Fruit fly (Drosophila melanogaster): ENCODE results near the gene CG11656.

Gene CG11656

dm6 chr3R:12982167-12982981 is 27.3 kb upstream of the CG11656 start:
- no peak for TF ChIP-seq CTCF (optimal IDR thresholded peaks at IDR 0.05)
- TF ChIP-seq CG8478 (optimal IDR thresholded peaks at IDR 0.05) = no peak

- TF ChIP-seq CTCF (optimal IDR thresholded peaks at IDR 0.05) (no peak), CG8478 (optimal IDR thresholded peaks at IDR 0.05) (no peak)
These were observed 26.6 kb upstream of the CG11656 start for dm6 chr3R:12982982-12983633.

- no peak for TF ChIP-seq CTCF (optimal IDR thresholded peaks at IDR 0.05)
- TF ChIP-seq CG8478 (optimal IDR thresholded peaks at IDR 0.05) = no peak
These were observed 23.7 kb upstream of the CG11656 start, which contains the start of gene CG31342 for dm6 chr3R:12985828-12986530. Gene CG31342 (plus strand): TSS chr3R:12986041.

- TF ChIP-seq CG8478 (optimal IDR thresholded peaks at IDR 0.05) (no peak), CTCF (optimal IDR thresholded peaks at IDR 0.05) (no peak)
These were observed 21.3 kb upstream of the CG11656 start, which contains the start of gene CG14383 for dm6 chr3R:12988411-12988810. Gene CG14383 (minus strand): TSS chr3R:12988511.

dm6 chr3R:12993018-12993417 is 16.7 kb upstream of the CG11656 start, which contains the start of gene yellow-f:
Gene yellow-f (minus strand): TSS chr3R:12993201.
- TF ChIP-seq CG8478 (optimal IDR thresholded peaks at IDR 0.05) = no peak
- TF ChIP-seq CTCF (optimal IDR thresholded peaks at IDR 0.05) = no peak

- TF ChIP-seq CG8478 (optimal IDR thresholded peaks at IDR 0.05) (no peak), CTCF (optimal IDR thresholded peaks at IDR 0.05) (no peak)
These were observed 14.6 kb upstream of the CG11656 start, which contains the start of gene yellow-f2 for dm6 chr3R:12995047-12995446. Gene yellow-f2 (minus strand): TSS chr3R:12995147.

- TF ChIP-seq CTCF (optimal IDR thresholded peaks at IDR 0.05) = no peak
- no peak for TF ChIP-seq CG8478 (optimal IDR thresholded peaks at IDR 0.05)
These were observed 14.2 kb upstream of the CG11656 start, which contains the start of gene CG7488 for dm6 chr3R:12995522-12995921. Gene CG7488 (plus strand): TSS chr3R:12995620.

dm6 chr3R:12997550-12998233 is 12.0 kb upstream of the CG11656 start, which contains the start of the genes CG17327, CG44194 and CG7518:
Gene CG17327 (minus strand): TSS chr3R:12997726.
Gene CG44194 (minus strand): TSS chr3R:12997726.
Gene CG7518 (plus strand): TSS chr3R:12998089.
- TF ChIP-seq CTCF (optimal IDR thresholded peaks at IDR 0.05) (no peak), CG8478 (optimal IDR thresholded peaks at IDR 0.05) (no peak)

dm6 chr3R:12998234-12998591 is 11.5 kb upstream of the CG11656 start:
- TF ChIP-seq CTCF (optimal IDR thresholded peaks at IDR 0.05) = no peak
- no peak for TF ChIP-seq CG8478 (optimal IDR thresholded peaks at IDR 0.05)

dm6 chr3R:13010905-13011620 is 1.4 kb downstream of the CG11656 start, which contains the start of gene CG8031:
Gene CG8031 (minus strand): TSS chr3R:13011310.
- no peak for TF ChIP-seq CG8478 (optimal IDR thresholded peaks at IDR 0.05)
- no peak for TF ChIP-seq CTCF (optimal IDR thresholded peaks at IDR 0.05)

- TF ChIP-seq CG8478 (optimal IDR thresholded peaks at IDR 0.05) = no peak
- TF ChIP-seq CTCF (optimal IDR thresholded peaks at IDR 0.05) = no peak
These were observed 1.9 kb downstream of the CG11656 start, which contains the start of gene CtBP for dm6 chr3R:13011621-13011963. Gene CtBP (plus strand): TSS chr3R:13011649.

- TF ChIP-seq CTCF (optimal IDR thresholded peaks at IDR 0.05) = no peak
- no peak for TF ChIP-seq CG8478 (optimal IDR thresholded peaks at IDR 0.05)
These were observed 2.7 kb downstream of the CG11656 start for dm6 chr3R:13012351-13012750.

dm6 chr3R:13012990-13013389 is 3.3 kb downstream of the CG11656 start:
- TF ChIP-seq CG8478 (optimal IDR thresholded peaks at IDR 0.05) = no peak
- TF ChIP-seq CTCF (optimal IDR thresholded peaks at IDR 0.05) = no peak

Data from S2 (cell line).